Fruit fly (Drosophila melanogaster): Measurements from ENCODE around the gene PH4alphaMP.

PH4alphaMP gene

dm6 chr3R:30475910-30476309 is 20.0 kb downstream of the PH4alphaMP start (continued):
- no peak for TF ChIP-seq hbn (GFP tag; IDR thresholded peaks at IDR 0.05; ENCODE audit: partially characterized antibody)
- no peak for TF ChIP-seq pan (optimal IDR thresholded peaks at IDR 0.05)
- peak in 1 of 2 experiments; percentile 27 for TF ChIP-seq pan (GFP tag; optimal IDR thresholded peaks at IDR 0.05 in 1 of 2, IDR thresholded peaks at IDR 0.05 in 1 of 2)
- no peak for TF ChIP-seq gcm (GFP tag; optimal IDR thresholded peaks at IDR 0.05)
- TF ChIP-seq CG2712 (tag; optimal IDR thresholded peaks at IDR 0.05): peak; percentile 23
- peak; percentile 47 for TF ChIP-seq dmrt11E (tag; optimal IDR thresholded peaks at IDR 0.05)
- TF ChIP-seq CG6689 (GFP tag; IDR thresholded peaks at IDR 0.05): no peak
- no peak for TF ChIP-seq cad (GFP tag; optimal IDR thresholded peaks at IDR 0.05)

dm6 chr3R:30474667-30475213 is 21.2 kb downstream of the PH4alphaMP start:
- peak; percentile 69 for TF ChIP-seq grn (GFP tag; optimal IDR thresholded peaks at IDR 0.05)
- TF ChIP-seq CG10274 (GFP tag; optimal IDR thresholded peaks at IDR 0.05): peak; percentile 30
- TF ChIP-seq CG6175 (GFP tag; IDR thresholded peaks at IDR 0.05): no peak
- no peak for TF ChIP-seq sd (tag; optimal IDR thresholded peaks at IDR 0.05)
- TF ChIP-seq Bgb (GFP tag; IDR thresholded peaks at IDR 0.05; ENCODE audit: partially characterized antibody): no peak
- TF ChIP-seq pros (GFP tag; optimal IDR thresholded peaks at IDR 0.05): peak; percentile 73
- TF ChIP-seq HmgD (GFP tag; optimal IDR thresholded peaks at IDR 0.05): no peak
- no peak for TF ChIP-seq CG18599 (GFP tag; optimal IDR thresholded peaks at IDR 0.05)
- TF ChIP-seq HLHmδ (GFP tag; optimal IDR thresholded peaks at IDR 0.05): peak; percentile 85
- peak; percentile 63; the same call in 1 of the 2 replicates for TF ChIP-seq vvl (GFP tag; IDR thresholded peaks at IDR 0.05)
- TF ChIP-seq CG10654 (GFP tag; optimal IDR thresholded peaks at IDR 0.05): no peak
- peak; percentile 55 for TF ChIP-seq sens (GFP tag)
- TF ChIP-seq CG9876 (GFP tag; optimal IDR thresholded peaks at IDR 0.05): no peak
- TF ChIP-seq twi (tag; optimal IDR thresholded peaks at IDR 0.05): peak; percentile 48
- TF ChIP-seq cg (GFP tag; optimal IDR thresholded peaks at IDR 0.05): peak; percentile 44

dm6 chr3R:30472331-30472730 is 23.6 kb downstream of the PH4alphaMP start:
- no peak for TF ChIP-seq ap (GFP tag; IDR thresholded peaks at IDR 0.05)
- no peak for TF ChIP-seq lov (optimal IDR thresholded peaks at IDR 0.05)
- no peak for TF ChIP-seq lov (GFP tag; IDR thresholded peaks at IDR 0.05)
- peak; percentile 81 for TF ChIP-seq abd-A (tag; optimal IDR thresholded peaks at IDR 0.05)
- TF ChIP-seq ranshi (GFP tag; IDR thresholded peaks at IDR 0.05): no peak
- no peak for TF ChIP-seq CG6175 (GFP tag; IDR thresholded peaks at IDR 0.05)
- peak; percentile 62 for TF ChIP-seq kni (GFP tag; optimal IDR thresholded peaks at IDR 0.05)
- TF ChIP-seq Jarid2 (GFP tag; optimal IDR thresholded peaks at IDR 0.05): no peak
- TF ChIP-seq Hr78 (GFP tag; optimal IDR thresholded peaks at IDR 0.05): no peak
- TF ChIP-seq lab (GFP tag; optimal IDR thresholded peaks at IDR 0.05): no peak
- no peak for TF ChIP-seq so (GFP tag; IDR thresholded peaks at IDR 0.05)
- TF ChIP-seq tgo (GFP tag; IDR thresholded peaks at IDR 0.05): no peak
- 0 out of 4 replicates have a peak, but pooled peaks have one; percentile 31 for TF ChIP-seq chinmo (GFP tag; IDR thresholded peaks at IDR 0.05; ENCODE audit: partially characterized antibody)
- TF ChIP-seq CG12769 (tag; optimal IDR thresholded peaks at IDR 0.05): peak; percentile 50
- TF ChIP-seq CG16863 (GFP tag; optimal IDR thresholded peaks at IDR 0.05): no peak
- TF ChIP-seq Awh (GFP tag; IDR thresholded peaks at IDR 0.05): peak; percentile 12; the same call in 1 of the 2 replicates
- TF ChIP-seq Blimp-1 (GFP tag; optimal IDR thresholded peaks at IDR 0.05): peak; percentile 46
